Worm (Caenorhabditis elegans) whole organism, L4 larva: ENCODE results near the gene C08G5.6.

Experiments
- F10B5.3 ChIP-seq: sonication (generic microtip); optimal IDR thresholded peaks from 2 replicates; lab custom pipeline; 2016; ENCODE audit warnings: mild to moderate bottlenecking, missing genetic modification characterization, missing compliant biosample characterization
- F26F4.8 ChIP-seq: fragments of 200-800 bp; sonication (Bioruptor generic); conservative IDR thresholded peaks from 2 replicates; pipeline ENCODE4 v1.3.6; 2022; ENCODE audit warnings: missing genetic modification characterization, missing compliant biosample characterization
- F44E2.7 ChIP-seq: fragments of 200-800 bp; sonication (Bioruptor generic); IDR thresholded peaks from 2 replicates; pipeline ENCODE4 v2.1.2; 2022; ENCODE audit warnings: missing genetic modification characterization, missing compliant biosample characterization
- T26A8.4 ChIP-seq: fragments of 200-800 bp; sonication (Bioruptor generic); IDR thresholded peaks from 2 replicates; pipeline ENCODE4 v1.3.6; 2022; ENCODE audit warnings: missing genetic modification characterization, missing compliant biosample characterization
- Y48G9A.11 ChIP-seq: fragments of 200-800 bp; sonication (Bioruptor generic); IDR thresholded peaks from 2 replicates; pipeline ENCODE4 v1.3.6; 2022; ENCODE audit warnings: missing genetic modification reagents, missing genetic modification characterization, missing compliant biosample characterization
- ZK337.2 ChIP-seq: fragments of 200-800 bp; sonication (Bioruptor generic); IDR thresholded peaks from 2 replicates; pipeline ENCODE4 v1.3.6; 2022; ENCODE audit warnings: missing genetic modification reagents, missing genetic modification characterization, missing compliant biosample characterization
- aha-1 ChIP-seq: fragments of 150-350 bp; peaks from one replicate; lab custom pipeline; 2014; ENCODE audit warnings: missing biosample characterization, missing genetic modification characterization
- ama-1 ChIP-seq: fragments of 150-350 bp; optimal IDR thresholded peaks from 2 replicates; lab custom pipeline; 2014; ENCODE audit warnings: inconsistent platforms, mixed read lengths
- arid-1 ChIP-seq: fragments of 200-800 bp; sonication (Bioruptor generic); conservative IDR thresholded peaks from 2 replicates; pipeline ENCODE4 v1.3.6; 2022; ENCODE audit warnings: missing genetic modification reagents, missing genetic modification characterization, missing compliant biosample characterization
- ceh-28 ChIP-seq: fragments of 150-350 bp; optimal IDR thresholded peaks from 2 replicates; lab custom pipeline; 2014; ENCODE audit warnings: missing biosample characterization, missing genetic modification reagents, missing genetic modification characterization
- ceh-62 ChIP-seq: sonication (generic microtip); optimal IDR thresholded peaks from 2 replicates; lab custom pipeline; 2017; ENCODE audit warnings: missing biosample characterization, missing genetic modification characterization
- ceh-82 ChIP-seq: sonication (generic microtip); optimal IDR thresholded peaks from 2 replicates; lab custom pipeline; 2017; ENCODE audit warnings: missing biosample characterization, missing genetic modification characterization
- cey-2 ChIP-seq: sonication (generic microtip); optimal IDR thresholded peaks from 3 replicates; lab custom pipeline; 2017; ENCODE audit warnings: missing genetic modification characterization, mild to moderate bottlenecking, missing compliant biosample characterization, antibody characterized with exemption, borderline replicate concordance; ENCODE audit not compliant: insufficient read depth
- ctbp-1 ChIP-seq: fragments of 200-800 bp; sonication (Bioruptor generic); IDR thresholded peaks from 2 replicates; pipeline ENCODE4 v1.3.6; 2022; ENCODE audit warnings: missing genetic modification reagents, missing genetic modification characterization, missing compliant biosample characterization
- daf-12 ChIP-seq: fragments of 150-350 bp; optimal IDR thresholded peaks from 2 replicates; lab custom pipeline; 2014; ENCODE audit warnings: missing biosample characterization, missing genetic modification reagents, missing genetic modification characterization
- daf-16 ChIP-seq, 3 experiments: sonication (generic microtip); optimal IDR thresholded peaks; 2 replicates each; lab custom pipeline; 2016 to 2017; ENCODE audit warnings: missing genetic modification characterization in 3 of 3, missing genetic modification reagents in 3 of 3, mild to moderate bottlenecking in 2 of 3, missing compliant biosample characterization in 2 of 3, missing biosample characterization in 1 of 3, moderate library complexity in 1 of 3
- daf-19 ChIP-seq: fragments of 200-800 bp; sonication (Bioruptor generic); conservative IDR thresholded peaks from 2 replicates; pipeline ENCODE4 v1.3.6; 2022; ENCODE audit warnings: missing genetic modification characterization, missing compliant biosample characterization
- dmd-6 ChIP-seq: fragments of 200-800 bp; sonication (Bioruptor generic); IDR thresholded peaks from 2 replicates; pipeline ENCODE4 v1.3.6; 2022; ENCODE audit warnings: missing genetic modification reagents, missing genetic modification characterization, missing compliant biosample characterization
- dmd-8 ChIP-seq: fragments of 200-800 bp; sonication (Bioruptor generic); IDR thresholded peaks from 2 replicates; pipeline ENCODE4 v1.3.6; 2022; ENCODE audit warnings: missing genetic modification characterization, missing compliant biosample characterization
- dve-1 ChIP-seq: sonication (generic microtip); optimal IDR thresholded peaks from 2 replicates; lab custom pipeline; 2017; ENCODE audit warnings: antibody characterized with exemption, mild to moderate bottlenecking, missing genetic modification characterization, missing compliant biosample characterization; ENCODE audit not compliant: insufficient read depth
- hif-1 ChIP-seq, 2 experiments: sonication (generic microtip); optimal IDR thresholded peaks; 2 replicates each; lab custom pipeline; 2016 to 2017; ENCODE audit warnings: missing compliant biosample characterization in 2 of 2, missing genetic modification characterization in 2 of 2, missing genetic modification reagents in 2 of 2, missing genotype in 2 of 2, mild to moderate bottlenecking in 1 of 2
- hlh-30 ChIP-seq: sonication (generic microtip); optimal IDR thresholded peaks from 2 replicates; lab custom pipeline; 2017; ENCODE audit warnings: antibody characterized with exemption, mild to moderate bottlenecking, missing genetic modification characterization, missing compliant biosample characterization; ENCODE audit not compliant: insufficient read depth
- lin-13 ChIP-seq: fragments of 150-350 bp; optimal IDR thresholded peaks from 2 replicates; lab custom pipeline; 2014; ENCODE audit warnings: missing biosample characterization, missing genetic modification reagents, missing genetic modification characterization
- lin-15B ChIP-seq: fragments of 150-350 bp; sonication (generic microtip); optimal IDR thresholded peaks from 3 replicates; lab custom pipeline; 2014; ENCODE audit warnings: missing biosample characterization, missing genetic modification characterization
- lir-3 ChIP-seq: sonication (generic microtip); optimal IDR thresholded peaks from 2 replicates; lab custom pipeline; 2016; ENCODE audit warnings: mild to moderate bottlenecking, missing genetic modification characterization, missing compliant biosample characterization
- mdl-1 ChIP-seq, 2 experiments: fragments of 150-350 bp in 1 of 2; sonication (generic microtip) in 1 of 2; optimal IDR thresholded peaks; 2 replicates each; lab custom pipeline; 2014 to 2017; ENCODE audit warnings: missing biosample characterization in 2 of 2, missing genetic modification characterization in 2 of 2
- mxl-2 ChIP-seq: fragments of 200-800 bp; sonication (Bioruptor generic); conservative IDR thresholded peaks from 2 replicates; pipeline ENCODE4 v1.3.6; 2022; ENCODE audit warnings: missing genetic modification reagents, missing genetic modification characterization, missing compliant biosample characterization
- nhr-10 ChIP-seq: fragments of 150-350 bp; optimal IDR thresholded peaks from 2 replicates; lab custom pipeline; 2014; ENCODE audit warnings: missing biosample characterization, missing genetic modification characterization
- nhr-111 ChIP-seq: fragments of 200-800 bp; sonication (Bioruptor generic); optimal IDR thresholded peaks from 2 replicates; lab custom pipeline; 2018; ENCODE audit warnings: mild to moderate bottlenecking, missing genetic modification characterization, missing compliant biosample characterization
- nhr-28 ChIP-seq: fragments of 150-350 bp; optimal IDR thresholded peaks from 2 replicates; lab custom pipeline; 2014; ENCODE audit warnings: missing biosample characterization, missing genetic modification characterization
- nhr-42 ChIP-seq: fragments of 200-800 bp; sonication (Bioruptor generic); IDR thresholded peaks from 2 replicates; pipeline ENCODE4 v1.3.6; 2022; ENCODE audit warnings: missing genetic modification characterization, missing compliant biosample characterization
- nhr-48 ChIP-seq: sonication (generic microtip); optimal IDR thresholded peaks from 2 replicates; lab custom pipeline; 2016; ENCODE audit warnings: mild to moderate bottlenecking, missing genetic modification characterization, missing compliant biosample characterization
- pqm-1 ChIP-seq: sonication (generic microtip); optimal IDR thresholded peaks from 2 replicates; lab custom pipeline; 2017; ENCODE audit warnings: missing biosample characterization, missing genetic modification characterization
- saeg-2 ChIP-seq: fragments of 200-800 bp; sonication (Bioruptor generic); IDR thresholded peaks from 2 replicates; pipeline ENCODE4 v1.3.6; 2022; ENCODE audit warnings: missing genetic modification reagents, missing genetic modification characterization, missing compliant biosample characterization
- skn-1 ChIP-seq: fragments of 150-350 bp; optimal IDR thresholded peaks from 2 replicates; lab custom pipeline; 2014; ENCODE audit warnings: missing biosample characterization, missing genetic modification characterization
- snpc-1.2 ChIP-seq: fragments of 200-800 bp; sonication (Bioruptor generic); IDR thresholded peaks from 2 replicates; pipeline ENCODE4 v1.3.6; 2022; ENCODE audit warnings: missing genetic modification reagents, missing genetic modification characterization, missing compliant biosample characterization
- spr-3 ChIP-seq: fragments of 200-800 bp; sonication (Bioruptor generic); optimal IDR thresholded peaks from 2 replicates; lab custom pipeline; 2018; ENCODE audit warnings: mild to moderate bottlenecking, missing genetic modification characterization, missing compliant biosample characterization
- tag-97 ChIP-seq: fragments of 200-800 bp; sonication (Bioruptor generic); IDR thresholded peaks from 2 replicates; pipeline ENCODE4 v1.3.6; 2022; ENCODE audit warnings: missing genetic modification characterization, missing compliant biosample characterization
- tra-1 ChIP-seq: fragments of 200-800 bp; sonication (Bioruptor generic); IDR thresholded peaks from 2 replicates; pipeline ENCODE4 v1.3.6; 2022; ENCODE audit warnings: missing genetic modification reagents, missing genetic modification characterization, missing compliant biosample characterization
- zfp-3 ChIP-seq: fragments of 200-800 bp; sonication (Bioruptor generic); conservative IDR thresholded peaks from 2 replicates; pipeline ENCODE4 v1.3.6; 2022; ENCODE audit warnings: missing genetic modification reagents, missing genetic modification characterization, missing compliant biosample characterization
- ztf-7 ChIP-seq: fragments of 150-350 bp; optimal IDR thresholded peaks from 2 replicates; lab custom pipeline; 2014; ENCODE audit warnings: missing biosample characterization, missing genetic modification characterization

C08G5.6 gene

DNA sequence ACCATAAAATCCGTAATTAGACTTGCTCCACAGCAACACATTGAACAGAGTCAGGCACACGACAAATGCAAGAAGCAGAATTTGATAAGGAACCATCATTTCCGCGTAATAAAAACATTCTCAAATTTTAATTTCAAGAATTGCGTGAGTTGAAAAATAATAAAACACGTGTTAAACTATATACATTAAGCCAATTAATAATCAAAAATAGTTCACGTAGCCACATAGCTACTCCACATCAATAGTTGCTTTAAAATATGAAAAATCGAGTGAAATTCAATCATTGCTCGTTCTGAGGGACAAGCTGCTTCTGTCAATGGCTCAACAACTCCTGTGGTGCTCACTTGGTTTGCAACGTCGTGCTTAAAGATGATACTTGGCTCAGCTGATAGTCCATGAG is 12.6 kb downstream of the C08G5.6 start, which contains the start of gene Y39F10A.3:
TSS of gene Y39F10A.3 (minus strand) at position 101 of the 400 bp plus-strand sequence.
- no peak for TF ChIP-seq aha-1
- TF ChIP-seq, all 104 proteins: peak for 0

DNA sequence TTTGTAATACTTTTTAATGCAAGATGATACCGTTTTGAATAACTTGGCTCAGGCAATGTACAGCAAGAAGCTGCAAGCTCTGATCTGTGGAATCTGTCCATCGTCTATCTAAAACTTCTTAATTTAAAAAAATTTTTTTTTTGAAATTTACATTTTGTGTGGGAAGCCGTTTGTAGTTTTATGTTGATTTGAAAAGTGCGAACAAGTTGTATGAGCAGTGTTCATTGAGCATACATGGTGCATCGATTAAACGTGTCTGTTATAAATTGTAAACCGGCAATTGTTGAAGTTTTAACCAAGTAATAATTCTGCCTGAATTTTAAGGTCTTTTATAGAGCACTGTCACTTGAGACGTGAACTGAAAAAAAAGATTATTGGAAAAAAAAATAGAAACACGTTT is 13.2 kb downstream of the C08G5.6 start, which contains the start of gene Y39F10A.6:
TSS of gene Y39F10A.6 (minus strand) at position 101 of the 400 bp plus-strand sequence.
- TF ChIP-seq ceh-82 (no peak), pqm-1 (tag; lab: Kevin White, UChicago) (no peak), Y48G9A.11 (GFP tag; lab: Robert Waterston, UW) (no peak), nhr-10 (tag; lab: Kevin White, UChicago) (no peak), snpc-1.2 (GFP tag; lab: Robert Waterston, UW) (no peak), F10B5.3 (tag; lab: Kevin White, UChicago) (no peak)

DNA sequence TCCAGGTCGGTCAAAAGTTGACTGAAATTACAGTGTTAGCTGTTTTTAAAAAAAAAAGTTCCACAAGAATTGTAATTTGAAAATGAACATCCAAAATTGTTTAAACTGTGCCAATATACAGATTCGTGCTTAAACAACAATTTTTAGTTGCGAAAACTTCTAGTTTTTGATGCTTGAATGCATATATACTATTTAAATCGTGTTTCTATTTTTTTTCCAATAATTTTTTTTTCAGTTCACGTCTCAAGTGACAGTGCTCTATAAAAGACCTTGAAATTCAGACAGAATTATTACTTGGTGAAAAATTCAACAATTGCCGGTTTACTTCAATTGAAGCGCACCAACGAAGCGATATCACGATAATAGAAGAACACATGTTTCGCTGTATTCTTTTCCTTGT is 16.6 kb downstream of the C08G5.6 start, which contains the start of gene F46F5.16:
TSS of gene F46F5.16 (plus strand) at position 301 of the 400 bp plus-strand sequence.
- TF ChIP-seq nhr-42 (no peak), mdl-1 (tag; optimal IDR thresholded peaks at IDR 0.05; lab: Kevin White, UChicago) (no peak), dve-1 (tag; lab: Kevin White, UChicago) (no peak), spr-3 (no peak), ceh-62 (tag; lab: Kevin White, UChicago) (no peak), ztf-7 (no peak), aha-1 (no peak), nhr-28 (tag; lab: Kevin White, UChicago) (no peak), mxl-2 (GFP tag; lab: Robert Waterston, UW) (no peak), daf-16 (GFP tag; optimal IDR thresholded peaks at IDR 0.05; lab: Kevin White, UChicago) (no peak), daf-16 (tag; optimal IDR thresholded peaks at IDR 0.05; lab: Kevin White, UChicago) (no peak), ZK337.2 (no peak), lir-3 (no peak)
- TF ChIP-seq, all 104 proteins: peak for 0

DNA sequence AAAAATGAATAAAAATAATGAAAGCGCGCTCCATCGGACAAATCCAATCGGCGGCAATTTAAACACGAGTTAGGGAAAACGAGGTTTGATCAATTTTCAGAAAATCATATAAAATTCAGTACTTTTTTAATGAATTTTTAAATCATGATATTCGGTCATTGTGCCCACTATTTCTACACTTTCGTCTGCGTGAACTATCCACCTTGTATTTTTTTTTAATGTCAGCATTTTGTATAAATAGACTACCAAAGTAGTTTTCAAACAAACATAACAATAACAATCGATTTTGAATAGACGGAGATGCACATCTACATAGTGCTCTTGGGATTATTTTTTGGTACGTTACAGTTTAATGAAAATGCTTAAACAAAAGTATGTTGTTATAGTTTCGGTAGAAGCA is 17.8 kb downstream of the C08G5.6 start, which contains the start of gene F46F5.15:
TSS of gene F46F5.15 (plus strand) at position 301 of the 400 bp plus-strand sequence.
- TF ChIP-seq saeg-2 (GFP tag; lab: Robert Waterston, UW) (no peak), T26A8.4 (GFP tag; lab: Robert Waterston, UW) (no peak), ama-1 (lab: Kevin White, UChicago) (no peak), skn-1 (tag; lab: Kevin White, UChicago) (no peak), nhr-48 (tag; lab: Kevin White, UChicago) (no peak), ztf-7 (no peak), ceh-28 (no peak), zfp-3 (GFP tag; lab: Robert Waterston, UW) (no peak), dmd-6 (GFP tag; lab: Robert Waterston, UW) (no peak), lin-13 (GFP tag; lab: Kevin White, UChicago) (no peak), F44E2.7 (GFP tag; lab: Robert Waterston, UW) (no peak), snpc-1.2 (GFP tag; lab: Robert Waterston, UW) (no peak), hlh-30 (tag; lab: Kevin White, UChicago) (no peak), tra-1 (no peak), daf-12 (tag; lab: Kevin White, UChicago) (no peak), hif-1 (tag; optimal IDR thresholded peaks at IDR 0.05; lab: Kevin White, UChicago) (no peak), ctbp-1 (no peak), F26F4.8 (GFP tag; lab: Robert Waterston, UW) (no peak), lir-3 (no peak)

DNA sequence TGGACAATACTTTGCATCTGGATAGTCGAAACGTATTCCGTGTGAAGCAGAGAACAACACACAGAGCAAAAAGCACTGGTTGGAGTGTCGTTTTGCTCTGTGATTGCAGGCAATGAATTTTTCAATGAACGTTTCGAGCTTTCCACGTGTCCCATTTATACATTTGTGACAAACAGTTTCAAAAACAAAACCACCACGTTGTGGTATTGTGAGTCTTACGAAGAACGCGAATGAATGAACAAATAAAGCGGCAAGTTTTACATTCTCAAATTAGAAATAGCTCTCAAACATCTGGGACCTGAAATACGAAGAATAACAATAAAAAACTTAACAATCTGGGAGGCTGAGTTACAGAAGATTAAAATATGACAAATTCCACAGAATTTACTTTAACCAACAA is 21.5 kb downstream of the C08G5.6 start, which contains the start of gene F46F5.1:
TSS of gene F46F5.1 (minus strand) at position 101 of the 400 bp plus-strand sequence.
- TF ChIP-seq hif-1 (tag; optimal IDR thresholded peaks at IDR 0.05; lab: Kevin White, UChicago) (no peak), spr-3 (no peak), cey-2 (no peak), arid-1 (GFP tag; lab: Robert Waterston, UW) (no peak), tag-97 (GFP tag; lab: Robert Waterston, UW) (no peak), daf-19 (no peak), nhr-111 (GFP tag; lab: Kevin White, UChicago) (no peak), lin-15B (no peak), dmd-8 (GFP tag; lab: Robert Waterston, UW) (no peak), ceh-28 (no peak)
